Fruit fly (Drosophila melanogaster) whole organism, embryonic: ENCODE measurements around the gene CG7275.

Source experiments
- Aef1 ChIP-seq: fragments of 200-800 bp; sonication (Bioruptor generic); IDR thresholded peaks from 3 replicates; pipeline ENCODE4 v1.3.6; 2022; ENCODE audit warnings: missing biosample characterization, missing genetic modification characterization
- BtbVII ChIP-seq: fragments of 200-800 bp; sonication (Bioruptor generic); optimal IDR thresholded peaks from 3 replicates; lab custom pipeline; 2017; ENCODE audit warnings: missing biosample characterization, mild to moderate bottlenecking, missing genetic modification characterization
- Bteb2 ChIP-seq: fragments of 200-800 bp; sonication (Bioruptor generic); optimal IDR thresholded peaks from 2 replicates; lab custom pipeline; 2016; ENCODE audit warnings: missing biosample characterization, missing genetic modification characterization
- C15 ChIP-seq: fragments of 200-800 bp; sonication (Bioruptor generic); IDR thresholded peaks from 3 replicates; pipeline ENCODE4 v1.3.6; 2022; ENCODE audit warnings: missing biosample characterization, missing genetic modification characterization
- CG10267 ChIP-seq: fragments of 200-800 bp; sonication (Bioruptor generic); optimal IDR thresholded peaks from 2 replicates; lab custom pipeline; 2018; ENCODE audit warnings: missing biosample characterization, mild to moderate bottlenecking, missing genetic modification characterization, moderate library complexity
- CG10959 ChIP-seq: fragments of 200-800 bp; sonication (Bioruptor generic); IDR thresholded peaks from 2 replicates; pipeline ENCODE4 v1.3.6; 2022; ENCODE audit warnings: missing biosample characterization, missing genetic modification characterization
- CG11085 ChIP-seq: fragments of 200-800 bp; sonication (Bioruptor generic); IDR thresholded peaks from 2 replicates; pipeline ENCODE4 v1.3.6; 2022; ENCODE audit warnings: missing biosample characterization, missing genetic modification characterization
- CG11247 ChIP-seq: fragments of 200-800 bp; sonication (Bioruptor generic); IDR thresholded peaks from 2 replicates; pipeline ENCODE4 v1.3.6; 2022; ENCODE audit warnings: missing biosample characterization, missing genetic modification characterization
- CG11504 ChIP-seq: fragments of 200-800 bp; sonication (Bioruptor generic); optimal IDR thresholded peaks from 3 replicates; lab custom pipeline; 2019; ENCODE audit warnings: missing biosample characterization, mild to moderate bottlenecking, missing genetic modification characterization, moderate library complexity
- CG16813 ChIP-seq: fragments of 200-800 bp; sonication (Bioruptor generic); IDR thresholded peaks from 3 replicates; pipeline ENCODE4 v1.3.6; 2022; ENCODE audit warnings: missing biosample characterization, missing genetic modification characterization; ENCODE audit not compliant: partially characterized antibody
- CG18619 ChIP-seq: fragments of 200-800 bp; sonication (Bioruptor generic); optimal IDR thresholded peaks from 3 replicates; lab custom pipeline; 2017; ENCODE audit warnings: missing biosample characterization, mild to moderate bottlenecking, missing genetic modification characterization
- CG2202 ChIP-seq: fragments of 200-800 bp; sonication (Bioruptor generic); optimal IDR thresholded peaks from 2 replicates; lab custom pipeline; 2018; ENCODE audit warnings: missing biosample characterization, mild to moderate bottlenecking, missing genetic modification characterization
- CG2712 ChIP-seq: fragments of 200-800 bp; optimal IDR thresholded peaks from 3 replicates; lab custom pipeline; 2019; ENCODE audit warnings: missing biosample characterization, mild to moderate bottlenecking, missing genetic modification characterization, moderate library complexity
- CG30403 ChIP-seq: fragments of 200-800 bp; sonication (Bioruptor generic); optimal IDR thresholded peaks from 3 replicates; lab custom pipeline; 2016; ENCODE audit warnings: missing biosample characterization, missing genetic modification characterization
- CG6175 ChIP-seq: fragments of 200-800 bp; sonication (Bioruptor generic); IDR thresholded peaks from 3 replicates; pipeline ENCODE4 v1.3.6; 2022; ENCODE audit warnings: missing biosample characterization, missing genetic modification characterization
- CG6683 ChIP-seq: fragments of 200-800 bp; sonication (Bioruptor generic); optimal IDR thresholded peaks from 2 replicates; lab custom pipeline; 2017; ENCODE audit warnings: missing biosample characterization, mild to moderate bottlenecking, missing genetic modification characterization, missing genetic modification reagents
- CG7928 ChIP-seq: fragments of 200-800 bp; sonication (Bioruptor generic); optimal IDR thresholded peaks from 2 replicates; lab custom pipeline; 2017; ENCODE audit warnings: missing biosample characterization, mild to moderate bottlenecking, missing genetic modification characterization
- CG7963 ChIP-seq: fragments of 200-800 bp; sonication (Bioruptor generic); IDR thresholded peaks from 3 replicates; pipeline ENCODE4 v1.3.6; 2022; ENCODE audit warnings: missing biosample characterization, missing genetic modification characterization; ENCODE audit not compliant: partially characterized antibody
- CG7987 ChIP-seq: fragments of 200-800 bp; sonication (Bioruptor generic); optimal IDR thresholded peaks from 2 replicates; lab custom pipeline; 2018; ENCODE audit warnings: missing biosample characterization, mild to moderate bottlenecking, missing genetic modification characterization, moderate library complexity
- CG8290 ChIP-seq, 3 experiments: fragments of 200-800 bp; sonication (Bioruptor generic); optimal IDR thresholded peaks; 2 replicates each; lab custom pipeline; 2016 to 2019; ENCODE audit warnings: missing biosample characterization in 3 of 3, missing genetic modification characterization in 3 of 3, mild to moderate bottlenecking in 2 of 3, moderate library complexity in 1 of 3
- CkIIα-i1 ChIP-seq: fragments of 200-800 bp; sonication (Bioruptor generic); IDR thresholded peaks from 2 replicates; pipeline ENCODE4 v1.3.6; 2022; ENCODE audit warnings: missing biosample characterization, missing genetic modification characterization
- Dek ChIP-seq: fragments of 200-800 bp; sonication (Bioruptor generic); optimal IDR thresholded peaks from 3 replicates; lab custom pipeline; 2019; ENCODE audit warnings: missing biosample characterization, mild to moderate bottlenecking, missing genetic modification characterization, moderate library complexity
- GATAe ChIP-seq: fragments of 200-800 bp; sonication (Bioruptor generic); conservative IDR thresholded peaks from 2 replicates; pipeline ENCODE4 v1.3.6; 2022; ENCODE audit warnings: missing biosample characterization, missing genetic modification characterization
- Gsc ChIP-seq: fragments of 200-800 bp; sonication (Bioruptor generic); IDR thresholded peaks from 2 replicates; pipeline ENCODE4 v1.3.6; 2022; ENCODE audit warnings: missing biosample characterization, missing genetic modification characterization
- Hr39 ChIP-seq: fragments of >200 bp; optimal IDR thresholded peaks from 2 replicates; lab custom pipeline; 2017
- Lpt ChIP-seq: fragments of >200 bp; optimal IDR thresholded peaks from 2 replicates; lab custom pipeline; 2018; ENCODE audit warnings: missing biosample characterization, missing genetic modification characterization
- Max ChIP-seq: fragments of 200-800 bp; sonication (Bioruptor generic); optimal IDR thresholded peaks from 2 replicates; lab custom pipeline; 2016; ENCODE audit warnings: missing biosample characterization, mild to moderate bottlenecking, missing genetic modification characterization
- Poxn ChIP-seq: fragments of 200-800 bp; sonication (Bioruptor generic); IDR thresholded peaks from 2 replicates; pipeline ENCODE4 v1.3.6; 2022; ENCODE audit warnings: missing biosample characterization, missing genetic modification characterization
- Sin3A ChIP-seq: fragments of >200 bp; optimal IDR thresholded peaks from 2 replicates; lab custom pipeline; 2018
- Stat92E ChIP-seq, 3 experiments: fragments of >200 bp in 2 of 3; fragments of 200-800 bp in 1 of 3; sonication (Bioruptor generic) in 1 of 3; optimal IDR thresholded peaks; 2 replicates each; lab custom pipeline; 2017 to 2019; ENCODE audit warnings: missing biosample characterization in 3 of 3, missing genetic modification characterization in 3 of 3, mild to moderate bottlenecking in 1 of 3, moderate library complexity in 1 of 3
- TFAM ChIP-seq: fragments of 200-800 bp; sonication (Bioruptor generic); optimal IDR thresholded peaks from 2 replicates; lab custom pipeline; 2017; ENCODE audit warnings: missing biosample characterization, missing genetic modification characterization, inconsistent platforms
- bigmax ChIP-seq: fragments of 200-800 bp; sonication (Bioruptor generic); optimal IDR thresholded peaks from 2 replicates; lab custom pipeline; 2018; ENCODE audit warnings: missing biosample characterization, mild to moderate bottlenecking, missing genetic modification characterization
- cas ChIP-seq: fragments of 200-800 bp; sonication (Bioruptor generic); IDR thresholded peaks from 2 replicates; pipeline ENCODE4 v1.3.6; 2022; ENCODE audit warnings: missing biosample characterization, missing genetic modification characterization
- cato ChIP-seq: fragments of 200-800 bp; sonication (Bioruptor generic); optimal IDR thresholded peaks from 2 replicates; lab custom pipeline; 2016; ENCODE audit warnings: missing biosample characterization, missing genetic modification characterization, borderline replicate concordance
- corto ChIP-seq: fragments of 200-800 bp; sonication (Bioruptor generic); optimal IDR thresholded peaks from 2 replicates; lab custom pipeline; 2016; ENCODE audit warnings: missing biosample characterization, mild to moderate bottlenecking, missing genetic modification characterization, moderate library complexity
- crol ChIP-seq: fragments of 200-800 bp; sonication (Bioruptor generic); IDR thresholded peaks from 2 replicates; pipeline ENCODE4 v1.3.6; 2022; ENCODE audit warnings: missing biosample characterization, missing genetic modification characterization
- danr ChIP-seq: fragments of 200-800 bp; sonication (Bioruptor generic); IDR thresholded peaks from 2 replicates; pipeline ENCODE4 v1.3.6; 2022; ENCODE audit warnings: missing biosample characterization, missing genetic modification characterization
- grn ChIP-seq: fragments of 200-800 bp; sonication (Bioruptor generic); optimal IDR thresholded peaks from 3 replicates; lab custom pipeline; 2017; ENCODE audit warnings: missing biosample characterization, missing genetic modification characterization
- gro ChIP-seq: fragments of 200-800 bp; sonication (Bioruptor generic); optimal IDR thresholded peaks from 2 replicates; lab custom pipeline; 2016; ENCODE audit warnings: missing biosample characterization, missing genetic modification characterization
- gsb-n ChIP-seq: fragments of 200-800 bp; sonication (Bioruptor generic); optimal IDR thresholded peaks from 3 replicates; lab custom pipeline; 2018; ENCODE audit warnings: missing biosample characterization, mild to moderate bottlenecking, missing genetic modification characterization
- nmo ChIP-seq: fragments of 200-800 bp; sonication (Bioruptor generic); optimal IDR thresholded peaks from 2 replicates; lab custom pipeline; 2018; ENCODE audit warnings: missing biosample characterization, mild to moderate bottlenecking, missing genetic modification characterization, moderate library complexity
- odd ChIP-seq: fragments of 200-800 bp; sonication (Bioruptor generic); optimal IDR thresholded peaks from 2 replicates; lab custom pipeline; 2017; ENCODE audit warnings: missing biosample characterization, mild to moderate bottlenecking, missing genetic modification characterization
- org-1 ChIP-seq: fragments of 200-800 bp; sonication (Bioruptor generic); optimal IDR thresholded peaks from 2 replicates; lab custom pipeline; 2017; ENCODE audit warnings: missing biosample characterization, missing genetic modification characterization
- pho ChIP-seq: fragments of 200-800 bp; sonication (Bioruptor generic); optimal IDR thresholded peaks from 2 replicates; lab custom pipeline; 2016; ENCODE audit warnings: missing biosample characterization, missing genetic modification characterization
- pzg ChIP-seq: fragments of 200-800 bp; sonication (Bioruptor generic); optimal IDR thresholded peaks from 3 replicates; lab custom pipeline; 2018; ENCODE audit warnings: missing biosample characterization, mild to moderate bottlenecking, missing genetic modification characterization, moderate library complexity
- salm ChIP-seq: fragments of 200-800 bp; sonication (Bioruptor generic); optimal IDR thresholded peaks from 2 replicates; lab custom pipeline; 2018; ENCODE audit warnings: missing biosample characterization, mild to moderate bottlenecking, missing genetic modification characterization
- shn ChIP-seq: fragments of 200-800 bp; sonication (Bioruptor generic); optimal IDR thresholded peaks from 3 replicates; lab custom pipeline; 2016; ENCODE audit warnings: missing biosample characterization, missing genetic modification characterization
- sim ChIP-seq: fragments of 200-800 bp; sonication (Bioruptor generic); IDR thresholded peaks from 2 replicates; pipeline ENCODE4 v1.3.6; 2022; ENCODE audit warnings: missing biosample characterization, missing genetic modification characterization
- sug ChIP-seq: fragments of 200-800 bp; optimal IDR thresholded peaks from 2 replicates; lab custom pipeline; 2019; ENCODE audit warnings: missing biosample characterization, mild to moderate bottlenecking, missing genetic modification characterization, moderate library complexity
- tio ChIP-seq: fragments of 200-800 bp; sonication (Bioruptor generic); optimal IDR thresholded peaks from 2 replicates; lab custom pipeline; 2017; ENCODE audit warnings: missing biosample characterization, missing genetic modification characterization, inconsistent platforms
- tna ChIP-seq: fragments of 200-800 bp; sonication (Bioruptor generic); IDR thresholded peaks from 2 replicates; pipeline ENCODE4 v1.3.6; 2022; ENCODE audit warnings: missing biosample characterization, missing genetic modification characterization; ENCODE audit not compliant: partially characterized antibody
- zfh1 ChIP-seq: fragments of 200-800 bp; sonication (Bioruptor generic); IDR thresholded peaks from 3 replicates; pipeline ENCODE4 v1.3.6; 2022; ENCODE audit warnings: missing biosample characterization, missing genetic modification characterization

The CG7275 gene

DNA sequence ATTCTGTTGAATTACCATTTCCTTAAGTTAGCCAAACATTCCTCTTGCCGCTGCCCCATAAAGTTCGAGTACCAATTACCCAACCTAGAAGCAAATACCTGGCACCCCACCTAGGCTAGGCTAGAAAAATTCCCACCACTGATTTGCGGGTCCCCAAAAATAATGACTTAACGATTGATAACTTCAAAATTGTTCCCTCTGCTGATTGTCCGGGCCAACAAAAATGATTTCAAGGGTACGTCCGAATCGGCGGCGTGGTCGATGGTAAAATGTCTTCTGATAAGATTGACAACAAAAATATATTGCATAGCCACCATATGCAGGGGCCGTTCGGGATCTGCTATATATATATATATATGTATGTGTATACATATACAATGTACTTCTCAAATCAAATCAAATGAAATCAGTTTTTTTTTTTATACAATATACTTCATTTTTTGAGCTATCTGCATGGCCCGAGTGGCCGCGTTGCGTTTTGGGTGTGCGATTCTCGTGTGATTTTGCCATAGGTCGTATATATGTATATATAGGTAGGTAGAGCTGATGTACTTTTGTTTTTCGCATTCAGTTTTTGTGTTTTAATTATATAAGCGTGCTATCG, 48.5 kb downstream of the CG7275 start (continued):
- TF ChIP-seq corto (peak; percentile 56), BtbVII (GFP tag; lab: Kevin White, UChicago) (no peak), Dek (no peak), bigmax (GFP tag; lab: Kevin White, UChicago) (no peak), CG10959 (GFP tag; lab: Robert Waterston, UW) (no peak), CG11504 (tag; lab: Kevin White, UChicago) (no peak), org-1 (GFP tag; lab: Kevin White, UChicago) (no peak), Lpt (GFP tag; lab: Kevin White, UChicago) (no peak), crol (GFP tag; lab: Robert Waterston, UW) (no peak), Bteb2 (no peak), C15 (GFP tag; lab: Robert Waterston, UW) (no peak), Sin3A (no peak), CG18619 (GFP tag; lab: Kevin White, UChicago) (no peak), sug (tag; lab: Kevin White, UChicago) (peak; percentile 72), gro (GFP tag; lab: Kevin White, UChicago) (no peak), CG16813 (GFP tag; lab: Robert Waterston, UW) (no peak), nmo (GFP tag; lab: Kevin White, UChicago) (no peak), cato (GFP tag; lab: Kevin White, UChicago) (no peak), CG7963 (no peak), grn (GFP tag; lab: Kevin White, UChicago) (peak; percentile 29), Poxn (GFP tag; lab: Robert Waterston, UW) (no peak), cas (no peak), TFAM (GFP tag; lab: Kevin White, UChicago) (no peak), CG2202 (tag; lab: Kevin White, UChicago) (no peak), CG2712 (tag; lab: Kevin White, UChicago) (no peak), Stat92E (GFP tag; optimal IDR thresholded peaks at IDR 0.05; lab: Kevin White, UChicago) (no peak), CkIIα-i1 (GFP tag; lab: Robert Waterston, UW) (no peak), tna (GFP tag; lab: Robert Waterston, UW) (no peak), CG6175 (GFP tag; lab: Robert Waterston, UW) (no peak), CG11247 (no peak), Hr39 (no peak)
- TF ChIP-seq, all 482 proteins: peak for 9

DNA sequence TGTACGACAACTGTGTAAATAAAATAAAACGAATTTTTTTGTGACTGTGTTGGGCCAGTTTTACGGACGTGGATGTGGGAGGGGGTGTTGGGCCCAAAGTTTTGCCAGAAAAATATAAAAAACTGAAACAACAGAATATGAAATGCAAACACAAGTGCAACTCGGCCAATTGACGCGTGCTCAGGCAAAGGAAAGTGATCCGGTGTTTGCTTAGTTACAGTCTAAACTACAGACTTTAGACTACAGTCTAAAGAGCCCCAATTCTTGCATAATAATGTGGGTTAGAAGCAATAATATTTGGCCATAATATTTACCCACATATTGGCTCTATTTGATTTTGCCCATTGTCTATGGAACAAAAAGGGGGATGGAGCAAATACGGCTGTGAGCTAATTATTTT, 50.1 kb downstream of the CG7275 start:
- TF ChIP-seq pho (GFP tag; lab: Kevin White, UChicago) (no peak), Gsc (no peak), bigmax (GFP tag; lab: Kevin White, UChicago) (no peak), danr (peak; percentile 20; the same call in 1 of the 2 replicates), sim (GFP tag; lab: Robert Waterston, UW) (no peak), sug (tag; lab: Kevin White, UChicago) (no peak), salm (tag; lab: Kevin White, UChicago) (no peak), gsb-n (no peak), CG10267 (tag; lab: Kevin White, UChicago) (no peak), Aef1 (no peak), tio (GFP tag; lab: Kevin White, UChicago) (no peak), CG7987 (GFP tag; lab: Kevin White, UChicago) (no peak), odd (GFP tag; lab: Kevin White, UChicago) (peak; percentile 16), CG6683 (GFP tag; lab: Kevin White, UChicago) (no peak), GATAe (GFP tag; lab: Robert Waterston, UW) (no peak), zfh1 (GFP tag; lab: Robert Waterston, UW) (no peak), shn (GFP tag; lab: Kevin White, UChicago) (no peak), pzg (GFP tag; lab: Kevin White, UChicago) (no peak), CG30403 (GFP tag; lab: Kevin White, UChicago) (no peak), CG8290 (GFP tag; optimal IDR thresholded peaks at IDR 0.05; lab: Kevin White, UChicago) (no peak), CG8290 (tag; optimal IDR thresholded peaks at IDR 0.05; lab: Kevin White, UChicago) (peak in 1 of 2 experiments; percentile 61), CG7928 (GFP tag; lab: Kevin White, UChicago) (peak; percentile 12), Max (GFP tag; lab: Kevin White, UChicago) (no peak), CG11085 (GFP tag; lab: Robert Waterston, UW) (no peak)
